Worm (Caenorhabditis elegans): ENCODE measurements around the gene mlk-1.

The mlk-1 gene

ce11 chrV:5064761-5065421 is at the start of gene mlk-1:
TSS of gene mlk-1 (minus strand) at chrV:5064811.
- TF ChIP-seq fkh-4 (tag; optimal IDR thresholded peaks at IDR 0.05; ENCODE audit: borderline replicate concordance) (no peak), irx-1 (tag; optimal IDR thresholded peaks at IDR 0.05) (no peak), nhr-237 (tag; optimal IDR thresholded peaks at IDR 0.05) (no peak), nhr-19 (GFP tag; conservative IDR thresholded peaks at IDR 0.05) (no peak; the same call in 1 of the 2 replicates), pqm-1 (tag; optimal IDR thresholded peaks at IDR 0.05) (no peak), nhr-11 (tag; optimal IDR thresholded peaks at IDR 0.05) (no peak), nhr-90 (tag; optimal IDR thresholded peaks at IDR 0.05; ENCODE audit: poor library complexity) (no peak), C34B4.2 (tag; optimal IDR thresholded peaks at IDR 0.05) (no peak), nhr-76 (tag; optimal IDR thresholded peaks at IDR 0.05) (no peak), ztf-11 (tag; optimal IDR thresholded peaks at IDR 0.05) (no peak), efl-3 (GFP tag; optimal IDR thresholded peaks at IDR 0.05) (no peak), sox-4 (tag; optimal IDR thresholded peaks at IDR 0.05) (no peak), nhr-12 (tag; optimal IDR thresholded peaks at IDR 0.05) (no peak), snpc-4 (tag; optimal IDR thresholded peaks at IDR 0.05) (peak; percentile 38), lin-35 (GFP tag; optimal IDR thresholded peaks at IDR 0.05) (peak; percentile 21 to 26), mep-1 (tag; optimal IDR thresholded peaks at IDR 0.05) (no peak), rnt-1 (tag; optimal IDR thresholded peaks at IDR 0.05) (peak; percentile 6), pag-3 (tag; optimal IDR thresholded peaks at IDR 0.05; ENCODE audit: borderline replicate concordance, insufficient read depth) (no peak), elt-2 (tag; optimal IDR thresholded peaks at IDR 0.05) (peak; percentile 48), skn-1 (tag; optimal IDR thresholded peaks at IDR 0.05) (no peak), unc-30 (tag; optimal IDR thresholded peaks at IDR 0.05) (no peak), unc-130 (tag; optimal IDR thresholded peaks at IDR 0.05) (peak; percentile 18), ceh-88 (GFP tag; IDR thresholded peaks at IDR 0.05) (no peak), aha-1 (tag; optimal IDR thresholded peaks at IDR 0.05) (no peak), ceh-90 (tag; optimal IDR thresholded peaks at IDR 0.05) (no peak), vab-15 (tag; optimal IDR thresholded peaks at IDR 0.05) (no peak), nhr-20 (tag; optimal IDR thresholded peaks at IDR 0.05) (peak; percentile 44), xbp-1 (tag; optimal IDR thresholded peaks at IDR 0.05) (peak; percentile 10), lin-13 (GFP tag; optimal IDR thresholded peaks at IDR 0.05) (peak; percentile 8), unc-98 (GFP tag; IDR thresholded peaks at IDR 0.05) (no peak), lir-3 (tag; optimal IDR thresholded peaks at IDR 0.05; ENCODE audit: poor library complexity) (peak; percentile 19), ztf-4 (tag; optimal IDR thresholded peaks at IDR 0.05) (no peak), nhr-84 (tag; optimal IDR thresholded peaks at IDR 0.05) (no peak), zag-1 (tag; optimal IDR thresholded peaks at IDR 0.05) (no peak), ces-1 (GFP tag; optimal IDR thresholded peaks at IDR 0.05) (no peak), mab-9 (GFP tag; IDR thresholded peaks at IDR 0.05) (no peak), hlh-4 (tag; optimal IDR thresholded peaks at IDR 0.05) (no peak), ets-5 (GFP tag; IDR thresholded peaks at IDR 0.05) (no peak), mef-2 (tag; optimal IDR thresholded peaks at IDR 0.05) (peak; percentile 24), hlh-17 (GFP tag; optimal IDR thresholded peaks at IDR 0.05; ENCODE audit: borderline replicate concordance) (no peak), lin-14 (GFP tag; optimal IDR thresholded peaks at IDR 0.05) (peak; percentile 96), egl-27 (tag; optimal IDR thresholded peaks at IDR 0.05) (no peak), tbx-2 (tag; optimal IDR thresholded peaks at IDR 0.05) (peak; percentile 58), egl-13 (tag; optimal IDR thresholded peaks at IDR 0.05) (peak; percentile 28), Y116A8C.19 (tag; optimal IDR thresholded peaks at IDR 0.05; ENCODE audit: borderline replicate concordance) (no peak), hpl-2 (GFP tag; optimal IDR thresholded peaks at IDR 0.05) (no peak), efl-1 (optimal IDR thresholded peaks at IDR 0.05) (peak; percentile 56 to 68), efl-1 (GFP tag; optimal IDR thresholded peaks at IDR 0.05 in 1 of 2) (peak; percentile 37 to 90), lin-39 (tag; optimal IDR thresholded peaks at IDR 0.05) (no peak), jun-1 (tag; optimal IDR thresholded peaks at IDR 0.05) (peak; percentile 36), tlp-1 (tag; optimal IDR thresholded peaks at IDR 0.05) (no peak), aly-2 (tag; optimal IDR thresholded peaks at IDR 0.05) (no peak), lsy-2 (tag; optimal IDR thresholded peaks at IDR 0.05) (peak; percentile 39 to 75)
